Worm (Caenorhabditis elegans) whole organism, young adult: ENCODE measurements around the gene his-62.

Source experiments
- F39B2.1 ChIP-seq: fragments of 200-800 bp; sonication (Bioruptor generic); IDR thresholded peaks from 2 replicates; pipeline ENCODE4 v1.3.6; 2022; ENCODE audit warnings: missing genetic modification reagents, missing genetic modification characterization, missing compliant biosample characterization
- K11D2.4 ChIP-seq: fragments of 200-800 bp; sonication (Bioruptor generic); IDR thresholded peaks from 2 replicates; pipeline ENCODE4 v1.3.6; 2022; ENCODE audit warnings: missing genetic modification reagents, missing genetic modification characterization, missing compliant biosample characterization
- K12H6.12 ChIP-seq: fragments of 200-800 bp; sonication (Bioruptor generic); optimal IDR thresholded peaks from 2 replicates; lab custom pipeline; 2018; ENCODE audit warnings: mild to moderate bottlenecking, missing genetic modification characterization, missing compliant biosample characterization
- T26A5.8 ChIP-seq: sonication (generic microtip); optimal IDR thresholded peaks from 2 replicates; lab custom pipeline; 2016; ENCODE audit warnings: missing genetic modification characterization, missing compliant biosample characterization
- Y53G8AR.9 ChIP-seq: fragments of 200-800 bp; sonication (Bioruptor generic); conservative IDR thresholded peaks from 2 replicates; pipeline ENCODE4 v1.3.6; 2022; ENCODE audit warnings: missing genetic modification reagents, missing genetic modification characterization, missing compliant biosample characterization
- Y67H2A.10 ChIP-seq: fragments of 200-800 bp; sonication (Bioruptor generic); conservative IDR thresholded peaks from 2 replicates; pipeline ENCODE4 v1.3.6; 2022; ENCODE audit warnings: missing genetic modification reagents, missing genetic modification characterization, missing compliant biosample characterization
- ZK185.1 ChIP-seq: sonication (generic microtip); optimal IDR thresholded peaks from 2 replicates; lab custom pipeline; 2016; ENCODE audit warnings: mild to moderate bottlenecking, missing genetic modification characterization, missing compliant biosample characterization; ENCODE audit not compliant: poor library complexity, severe bottlenecking
- ama-1 ChIP-seq, 3 experiments: fragments of 150-350 bp in 1 of 3; sonication (generic microtip) in 2 of 3; optimal IDR thresholded peaks; 2 replicates each; lab custom pipeline; 2014 to 2018; ENCODE audit warnings: missing biosample characterization in 2 of 3, missing genetic modification characterization in 2 of 3, missing genetic modification reagents in 2 of 3
- aptf-2 ChIP-seq: fragments of 200-800 bp; sonication (Bioruptor generic); conservative IDR thresholded peaks from 2 replicates; pipeline ENCODE4 v1.3.6; 2022; ENCODE audit warnings: missing genetic modification reagents, missing genetic modification characterization, missing compliant biosample characterization
- aptf-3 ChIP-seq: fragments of 200-800 bp; sonication (Bioruptor generic); IDR thresholded peaks from 2 replicates; pipeline ENCODE4 v1.3.6; 2022; ENCODE audit warnings: missing genetic modification characterization, missing compliant biosample characterization
- athp-1 ChIP-seq: sonication (generic microtip); optimal IDR thresholded peaks from 2 replicates; lab custom pipeline; 2017; ENCODE audit warnings: mild to moderate bottlenecking, missing genetic modification characterization, missing compliant biosample characterization
- cebp-1 ChIP-seq, 2 experiments: fragments of 200-800 bp in 1 of 2; sonication (Bioruptor generic) in 1 of 2; sonication (generic microtip) in 1 of 2; IDR thresholded peaks in 1 of 2; optimal IDR thresholded peaks in 1 of 2; 2 replicates each; pipeline versions ENCODE4 v1.3.6 to Lab custom; 2017 to 2022; ENCODE audit warnings: missing compliant biosample characterization in 2 of 2, missing genetic modification characterization in 2 of 2, mild to moderate bottlenecking in 1 of 2, missing genetic modification reagents in 1 of 2, moderate library complexity in 1 of 2
- ceh-40 ChIP-seq: fragments of 200-800 bp; sonication (Bioruptor generic); IDR thresholded peaks from 2 replicates; pipeline ENCODE4 v1.3.6; 2022; ENCODE audit warnings: missing genetic modification characterization, missing compliant biosample characterization
- ceh-58 ChIP-seq: fragments of 200-800 bp; sonication (Bioruptor generic); IDR thresholded peaks from 2 replicates; pipeline ENCODE4 v1.3.6; 2022; ENCODE audit warnings: missing genetic modification characterization, missing compliant biosample characterization
- ceh-91 ChIP-seq: fragments of 200-800 bp; sonication (Bioruptor generic); IDR thresholded peaks from 2 replicates; pipeline ENCODE4 v1.3.6; 2022; ENCODE audit warnings: missing genetic modification reagents, missing genetic modification characterization, missing compliant biosample characterization
- chd-7 ChIP-seq: sonication (generic microtip); optimal IDR thresholded peaks from 2 replicates; lab custom pipeline; 2016; ENCODE audit warnings: mild to moderate bottlenecking, missing genetic modification characterization, moderate library complexity, missing compliant biosample characterization
- dpff-1 ChIP-seq: sonication (generic microtip); optimal IDR thresholded peaks from 2 replicates; lab custom pipeline; 2017; ENCODE audit warnings: mild to moderate bottlenecking, missing genetic modification characterization, missing compliant biosample characterization
- ekl-4 ChIP-seq: fragments of 200-800 bp; sonication (Bioruptor generic); IDR thresholded peaks from 2 replicates; pipeline ENCODE4 v1.3.6; 2022; ENCODE audit warnings: missing genetic modification reagents, missing genetic modification characterization, missing compliant biosample characterization
- fkh-3 ChIP-seq: sonication (generic microtip); optimal IDR thresholded peaks from 2 replicates; lab custom pipeline; 2016; ENCODE audit warnings: mild to moderate bottlenecking, missing genetic modification characterization, missing compliant biosample characterization
- him-1 ChIP-seq: sonication (generic microtip); optimal IDR thresholded peaks from 2 replicates; lab custom pipeline; 2016; ENCODE audit warnings: missing genotype, missing genetic modification reagents, missing genetic modification characterization, missing compliant biosample characterization
- hlh-26 ChIP-seq: fragments of 200-800 bp; sonication (Bioruptor generic); conservative IDR thresholded peaks from 2 replicates; pipeline ENCODE4 v1.3.6; 2022; ENCODE audit warnings: missing genetic modification reagents, missing genetic modification characterization, missing compliant biosample characterization
- lin-35 ChIP-seq, 3 experiments: fragments of 150-350 bp in 2 of 3; sonication (generic microtip) in 1 of 3; optimal IDR thresholded peaks; 2 replicates each; lab custom pipeline; 2014 to 2018; ENCODE audit warnings: missing biosample characterization in 3 of 3, missing genetic modification characterization in 3 of 3, missing genetic modification reagents in 3 of 3
- lin-40 ChIP-seq: sonication (generic microtip); optimal IDR thresholded peaks from 2 replicates; lab custom pipeline; 2016; ENCODE audit warnings: missing genetic modification characterization, mild to moderate bottlenecking, missing compliant biosample characterization, missing genotype, missing genetic modification reagents
- lin-54 ChIP-seq: fragments of 200-800 bp; sonication (Bioruptor generic); optimal IDR thresholded peaks from 2 replicates; lab custom pipeline; 2018; ENCODE audit warnings: mild to moderate bottlenecking, missing genetic modification characterization, missing compliant biosample characterization
- lir-1 ChIP-seq: fragments of 200-800 bp; sonication (Bioruptor generic); conservative IDR thresholded peaks from 2 replicates; pipeline ENCODE4 v1.3.6; 2022; ENCODE audit warnings: missing genetic modification reagents, missing genetic modification characterization, missing compliant biosample characterization
- madf-10 ChIP-seq: sonication (generic microtip); optimal IDR thresholded peaks from 2 replicates; lab custom pipeline; 2016; ENCODE audit warnings: mild to moderate bottlenecking, missing genetic modification characterization, missing compliant biosample characterization
- madf-3 ChIP-seq: fragments of 200-800 bp; sonication (Bioruptor generic); IDR thresholded peaks from 2 replicates; pipeline ENCODE4 v1.3.6; 2022; ENCODE audit warnings: missing genetic modification reagents, missing genetic modification characterization, missing compliant biosample characterization
- nfya-1 ChIP-seq: sonication (generic microtip); optimal IDR thresholded peaks from 2 replicates; lab custom pipeline; 2017; ENCODE audit warnings: antibody characterized with exemption, missing compliant biosample characterization, missing genetic modification characterization, borderline replicate concordance; ENCODE audit not compliant: insufficient read depth
- nhr-179 ChIP-seq: sonication (generic microtip); optimal IDR thresholded peaks from 2 replicates; lab custom pipeline; 2016; ENCODE audit warnings: mild to moderate bottlenecking, missing genetic modification characterization, missing compliant biosample characterization
- nhr-27 ChIP-seq: fragments of 200-800 bp; sonication (Bioruptor generic); optimal IDR thresholded peaks from 2 replicates; lab custom pipeline; 2018; ENCODE audit warnings: mild to moderate bottlenecking, missing genetic modification characterization, moderate library complexity, missing compliant biosample characterization
- pbrm-1 ChIP-seq: fragments of 200-800 bp; sonication (Bioruptor generic); IDR thresholded peaks from 2 replicates; pipeline ENCODE4 v1.3.6; 2022; ENCODE audit warnings: missing genetic modification reagents, missing genetic modification characterization, missing compliant biosample characterization
- rec-8 ChIP-seq, 2 experiments: sonication (generic microtip); optimal IDR thresholded peaks; 2 replicates each; lab custom pipeline; 2016; ENCODE audit warnings: mild to moderate bottlenecking in 2 of 2, missing genetic modification characterization in 2 of 2, missing genetic modification reagents in 2 of 2, missing genotype in 2 of 2, missing biosample characterization in 1 of 2, missing compliant biosample characterization in 1 of 2, moderate library complexity in 1 of 2
- repo-1 ChIP-seq: sonication (generic microtip); optimal IDR thresholded peaks from 2 replicates; lab custom pipeline; 2017; ENCODE audit warnings: mild to moderate bottlenecking, missing genetic modification characterization, missing compliant biosample characterization
- sea-2 ChIP-seq: fragments of 200-800 bp; sonication (Bioruptor generic); IDR thresholded peaks from 2 replicates; pipeline ENCODE4 v1.3.6; 2022; ENCODE audit warnings: missing genetic modification characterization, missing compliant biosample characterization
- snpc-1.3 ChIP-seq: sonication (generic microtip); optimal IDR thresholded peaks from 2 replicates; lab custom pipeline; 2017; ENCODE audit warnings: missing genetic modification characterization, mild to moderate bottlenecking, missing compliant biosample characterization, antibody characterized with exemption, moderate library complexity, missing genotype, missing genetic modification reagents; ENCODE audit not compliant: insufficient read depth
- sptf-2 ChIP-seq: fragments of 200-800 bp; sonication (Bioruptor generic); optimal IDR thresholded peaks from 2 replicates; lab custom pipeline; 2018; ENCODE audit warnings: mild to moderate bottlenecking, missing genetic modification characterization, missing compliant biosample characterization
- tbx-9 ChIP-seq: sonication (generic microtip); optimal IDR thresholded peaks from 2 replicates; lab custom pipeline; 2016; ENCODE audit warnings: borderline replicate concordance, missing genetic modification characterization, inconsistent platforms, missing compliant biosample characterization
- unc-130 ChIP-seq: sonication (generic microtip); optimal IDR thresholded peaks from 2 replicates; lab custom pipeline; 2016; ENCODE audit warnings: missing genetic modification reagents, missing genetic modification characterization, missing compliant biosample characterization
- zfh-2 ChIP-seq: fragments of 200-800 bp; sonication (Bioruptor generic); conservative IDR thresholded peaks from 2 replicates; pipeline ENCODE4 v1.3.6; 2022; ENCODE audit warnings: missing genetic modification reagents, missing genetic modification characterization, missing compliant biosample characterization
- ztf-18 ChIP-seq: sonication (generic microtip); optimal IDR thresholded peaks from 2 replicates; lab custom pipeline; 2016; ENCODE audit warnings: missing genotype, mild to moderate bottlenecking, missing genetic modification characterization, missing compliant biosample characterization

Gene his-62

ce11 chrIV:7507305-7507704, 21.0 kb downstream of the his-62 start:
- TF ChIP-seq nhr-179 (tag; lab: Kevin White, UChicago) (no peak), nfya-1 (tag; lab: Kevin White, UChicago) (no peak), repo-1 (tag; lab: Kevin White, UChicago) (no peak), madf-3 (0 out of 2 replicates have a peak, but pooled peaks have one; percentile 54), K12H6.12 (tag; lab: Kevin White, UChicago) (no peak), lin-54 (GFP tag; lab: Kevin White, UChicago) (peak; percentile 21), sptf-2 (GFP tag; lab: Kevin White, UChicago) (peak; percentile 0), ceh-40 (GFP tag; lab: Robert Waterston, UW) (0 out of 2 replicates have a peak, but pooled peaks have one; percentile 62), ama-1 (optimal IDR thresholded peaks at IDR 0.05; lab: Kevin White, UChicago) (no peak), ama-1 (GFP tag; optimal IDR thresholded peaks at IDR 0.05; lab: Kevin White, UChicago) (no peak), pbrm-1 (peak; percentile 37; the same call in 1 of the 2 replicates), dpff-1 (tag; lab: Kevin White, UChicago) (no peak), athp-1 (tag; lab: Kevin White, UChicago) (no peak), madf-10 (tag; lab: Kevin White, UChicago) (no peak), hlh-26 (GFP tag; lab: Robert Waterston, UW) (no peak), T26A5.8 (no peak), Y67H2A.10 (0 out of 2 replicates have a peak, but pooled peaks have one; percentile 51), aptf-2 (no peak), lir-1 (GFP tag; lab: Robert Waterston, UW) (no peak), aptf-3 (GFP tag; lab: Robert Waterston, UW) (no peak), him-1 (tag; lab: Kevin White, UChicago) (no peak), snpc-1.3 (no peak), nhr-27 (no peak), ztf-18 (tag; lab: Kevin White, UChicago) (no peak), tbx-9 (no peak), ceh-58 (no peak), sea-2 (no peak), ekl-4 (no peak), cebp-1 (GFP tag; IDR thresholded peaks at IDR 0.05; lab: Robert Waterston, UW) (no peak), cebp-1 (tag; optimal IDR thresholded peaks at IDR 0.05; lab: Kevin White, UChicago) (peak; percentile 57), K11D2.4 (no peak), ceh-91 (GFP tag; lab: Robert Waterston, UW) (no peak), chd-7 (tag; lab: Kevin White, UChicago) (no peak), ZK185.1 (tag; lab: Kevin White, UChicago) (peak; percentile 54), fkh-3 (tag; lab: Kevin White, UChicago) (no peak), lin-35 (GFP tag; optimal IDR thresholded peaks at IDR 0.05; lab: Kevin White, UChicago) (no peak), F39B2.1 (no peak), Y53G8AR.9 (GFP tag; lab: Robert Waterston, UW) (peak; percentile 47; the same call in 1 of the 2 replicates), rec-8 (tag; optimal IDR thresholded peaks at IDR 0.05; lab: Kevin White, UChicago) (no peak), zfh-2 (GFP tag; lab: Robert Waterston, UW) (no peak), unc-130 (GFP tag; lab: Kevin White, UChicago) (no peak), lin-40 (peak; percentile 35)
